Fruit fly (Drosophila melanogaster) whole organism, prepupa: ENCODE measurements around the gene Col4a1.

Experiments
- Blimp-1 ChIP-seq: fragments of 200-800 bp; sonication (Bioruptor generic); optimal IDR thresholded peaks from 3 replicates; lab custom pipeline; 2017; ENCODE audit warnings: missing biosample characterization, missing genetic modification characterization, mild to moderate bottlenecking, moderate library complexity, missing genetic modification reagents
- CG10631 ChIP-seq: fragments of 200-800 bp; sonication (Bioruptor generic); optimal IDR thresholded peaks from 2 replicates; lab custom pipeline; 2016; ENCODE audit warnings: missing biosample characterization, missing genetic modification characterization
- CG10669 ChIP-seq: fragments of 200-800 bp; sonication (Bioruptor generic); optimal IDR thresholded peaks from 3 replicates; lab custom pipeline; 2018; ENCODE audit warnings: missing biosample characterization, mild to moderate bottlenecking, missing genetic modification characterization, moderate library complexity
- CG11762 ChIP-seq: fragments of 200-800 bp; sonication (Bioruptor generic); optimal IDR thresholded peaks from 3 replicates; lab custom pipeline; 2016; ENCODE audit warnings: missing biosample characterization, missing genetic modification characterization; ENCODE audit not compliant: insufficient read depth
- CG11902 ChIP-seq: fragments of 200-800 bp; sonication (Bioruptor generic); optimal IDR thresholded peaks from 3 replicates; lab custom pipeline; 2016; ENCODE audit warnings: missing biosample characterization, missing genetic modification characterization
- CG1621 ChIP-seq: fragments of 200-800 bp; sonication (Bioruptor generic); optimal IDR thresholded peaks from 3 replicates; lab custom pipeline; 2018; ENCODE audit warnings: missing biosample characterization, mild to moderate bottlenecking, missing genetic modification characterization
- CG31627 ChIP-seq: fragments of 200-800 bp; sonication (Bioruptor generic); optimal IDR thresholded peaks from 3 replicates; lab custom pipeline; 2016; ENCODE audit warnings: missing biosample characterization, missing genetic modification characterization
- CG32006 ChIP-seq: fragments of 200-800 bp; sonication (Bioruptor generic); optimal IDR thresholded peaks from 3 replicates; lab custom pipeline; 2017; ENCODE audit warnings: missing biosample characterization, mild to moderate bottlenecking, missing genetic modification characterization
- CG34406 ChIP-seq: fragments of 200-800 bp; sonication (Bioruptor generic); optimal IDR thresholded peaks from 3 replicates; lab custom pipeline; 2016; ENCODE audit warnings: missing biosample characterization, missing genetic modification characterization
- CG3919 ChIP-seq: fragments of 200-800 bp; sonication (Bioruptor generic); optimal IDR thresholded peaks from 3 replicates; lab custom pipeline; 2016; ENCODE audit warnings: missing biosample characterization, missing genetic modification characterization
- CG4318 ChIP-seq: fragments of 200-800 bp; sonication (Bioruptor generic); optimal IDR thresholded peaks from 3 replicates; lab custom pipeline; 2017; ENCODE audit warnings: missing biosample characterization, mild to moderate bottlenecking, missing genetic modification characterization
- CG6163 ChIP-seq: fragments of 200-800 bp; sonication (Bioruptor generic); IDR thresholded peaks from 3 replicates; pipeline ENCODE4 v1.3.6; 2022; ENCODE audit warnings: missing biosample characterization, missing genetic modification characterization
- CG6792 ChIP-seq: fragments of 200-800 bp; sonication (Bioruptor generic); optimal IDR thresholded peaks from 3 replicates; lab custom pipeline; 2016; ENCODE audit warnings: missing biosample characterization, missing genetic modification characterization
- CG6854 ChIP-seq: fragments of 200-800 bp; sonication (Bioruptor generic); optimal IDR thresholded peaks from 2 replicates; lab custom pipeline; 2017; ENCODE audit warnings: missing biosample characterization, mild to moderate bottlenecking, missing genetic modification characterization
- CG8119 ChIP-seq: fragments of 200-800 bp; sonication (Bioruptor generic); IDR thresholded peaks from 3 replicates; pipeline ENCODE4 v1.3.6; 2022; ENCODE audit warnings: missing biosample characterization, missing genetic modification characterization
- CG8319 ChIP-seq: fragments of 200-800 bp; sonication (Bioruptor generic); optimal IDR thresholded peaks from 3 replicates; lab custom pipeline; 2016; ENCODE audit warnings: missing biosample characterization, missing genetic modification characterization
- Eip75B ChIP-seq: fragments of 200-800 bp; sonication (Bioruptor generic); optimal IDR thresholded peaks from 3 replicates; lab custom pipeline; 2016; ENCODE audit warnings: missing biosample characterization, missing genetic modification characterization
- Eip78C ChIP-seq: fragments of 200-800 bp; sonication (Bioruptor generic); peaks from one replicate; lab custom pipeline; 2016; ENCODE audit warnings: missing biosample characterization, missing genetic modification characterization
- Eip93F ChIP-seq: fragments of 200-800 bp; sonication (Bioruptor generic); optimal IDR thresholded peaks from 2 replicates; lab custom pipeline; 2016; ENCODE audit warnings: missing biosample characterization, mild to moderate bottlenecking, missing genetic modification characterization
- Ets21C ChIP-seq: fragments of 200-800 bp; sonication (Bioruptor generic); optimal IDR thresholded peaks from 3 replicates; lab custom pipeline; 2016; ENCODE audit warnings: missing biosample characterization, missing genetic modification characterization
- Ets96B ChIP-seq: fragments of 200-800 bp; optimal IDR thresholded peaks from 2 replicates; lab custom pipeline; 2019; ENCODE audit warnings: missing biosample characterization, mild to moderate bottlenecking, missing genetic modification characterization, moderate library complexity
- Gug ChIP-seq: fragments of 200-800 bp; sonication (Bioruptor generic); IDR thresholded peaks from 2 replicates; pipeline ENCODE4 v1.3.6; 2022; ENCODE audit warnings: missing biosample characterization, missing genetic modification characterization
- Hr39 ChIP-seq: fragments of 200-800 bp; sonication (Bioruptor generic); optimal IDR thresholded peaks from 2 replicates; lab custom pipeline; 2016; ENCODE audit warnings: missing biosample characterization, missing genetic modification characterization
- Hr4 ChIP-seq: fragments of 200-800 bp; sonication (Bioruptor generic); optimal IDR thresholded peaks from 3 replicates; lab custom pipeline; 2016; ENCODE audit warnings: missing biosample characterization, missing genetic modification characterization
- Lpt ChIP-seq: fragments of 200-800 bp; sonication (Bioruptor generic); optimal IDR thresholded peaks from 3 replicates; lab custom pipeline; 2016; ENCODE audit warnings: missing biosample characterization, missing genetic modification characterization
- OdsH ChIP-seq: fragments of 200-800 bp; sonication (Bioruptor generic); optimal IDR thresholded peaks from 3 replicates; lab custom pipeline; 2016; ENCODE audit warnings: missing biosample characterization, missing genetic modification characterization
- Smox ChIP-seq: fragments of 200-800 bp; sonication (Bioruptor generic); optimal IDR thresholded peaks from 3 replicates; lab custom pipeline; 2016; ENCODE audit warnings: missing biosample characterization, missing genetic modification characterization
- Sox102F ChIP-seq: fragments of 200-800 bp; sonication (Bioruptor generic); optimal IDR thresholded peaks from 2 replicates; lab custom pipeline; 2016; ENCODE audit warnings: missing biosample characterization, mild to moderate bottlenecking, missing genetic modification characterization
- Sox14 ChIP-seq: fragments of 200-800 bp; sonication (Bioruptor generic); optimal IDR thresholded peaks from 3 replicates; lab custom pipeline; 2016; ENCODE audit warnings: missing biosample characterization, missing genetic modification characterization
- Sox15 ChIP-seq: fragments of 200-800 bp; sonication (Bioruptor generic); optimal IDR thresholded peaks from 3 replicates; lab custom pipeline; 2016; ENCODE audit warnings: missing biosample characterization, missing genetic modification characterization
- achi ChIP-seq: fragments of 200-800 bp; sonication (Bioruptor generic); optimal IDR thresholded peaks from 3 replicates; lab custom pipeline; 2016; ENCODE audit warnings: missing biosample characterization, missing genetic modification characterization
- acj6 ChIP-seq: fragments of 200-800 bp; sonication (Bioruptor generic); optimal IDR thresholded peaks from 3 replicates; lab custom pipeline; 2016; ENCODE audit warnings: missing biosample characterization, missing genetic modification characterization
- cyc ChIP-seq: fragments of 200-800 bp; sonication (Bioruptor generic); optimal IDR thresholded peaks from 3 replicates; lab custom pipeline; 2016; ENCODE audit warnings: missing biosample characterization, missing genetic modification characterization
- dac ChIP-seq: fragments of 200-800 bp; sonication (Bioruptor generic); optimal IDR thresholded peaks from 2 replicates; lab custom pipeline; 2017; ENCODE audit warnings: missing biosample characterization, mild to moderate bottlenecking, missing genetic modification characterization
- eg ChIP-seq: fragments of 200-800 bp; sonication (Bioruptor generic); IDR thresholded peaks from 3 replicates; pipeline ENCODE4 v1.3.6; 2022; ENCODE audit warnings: missing biosample characterization, missing genetic modification characterization
- fd59A ChIP-seq: fragments of 200-800 bp; sonication (Bioruptor generic); optimal IDR thresholded peaks from 2 replicates; lab custom pipeline; 2017; ENCODE audit warnings: missing biosample characterization, mild to moderate bottlenecking, missing genetic modification characterization, missing genetic modification reagents
- fd85E ChIP-seq: fragments of 200-800 bp; sonication (Bioruptor generic); optimal IDR thresholded peaks from 3 replicates; lab custom pipeline; 2016; ENCODE audit warnings: missing biosample characterization, missing genetic modification characterization
- lz ChIP-seq: fragments of 200-800 bp; sonication (Bioruptor generic); optimal IDR thresholded peaks from 3 replicates; lab custom pipeline; 2016; ENCODE audit warnings: missing biosample characterization, missing genetic modification characterization
- net ChIP-seq: fragments of 200-800 bp; sonication (Bioruptor generic); optimal IDR thresholded peaks from 3 replicates; lab custom pipeline; 2016; ENCODE audit warnings: missing biosample characterization, missing genetic modification characterization
- pdm3 ChIP-seq: fragments of 200-800 bp; sonication (Bioruptor generic); optimal IDR thresholded peaks from 3 replicates; lab custom pipeline; 2016; ENCODE audit warnings: missing biosample characterization, missing genetic modification characterization
- salr ChIP-seq, 2 experiments: fragments of 200-800 bp; sonication (Bioruptor generic); optimal IDR thresholded peaks; 3 replicates each; lab custom pipeline; 2016 to 2018; ENCODE audit warnings: missing biosample characterization in 2 of 2, missing genetic modification characterization in 2 of 2, mild to moderate bottlenecking in 1 of 2
- spab ChIP-seq: fragments of 200-800 bp; sonication (Bioruptor generic); optimal IDR thresholded peaks from 2 replicates; lab custom pipeline; 2017; ENCODE audit warnings: missing biosample characterization, mild to moderate bottlenecking, missing genetic modification characterization, missing genetic modification reagents
- ss ChIP-seq, 2 experiments: fragments of 200-800 bp; sonication (Bioruptor generic); optimal IDR thresholded peaks; 2 replicates in 1 of 2; 3 replicates in 1 of 2; lab custom pipeline; 2017 to 2018; ENCODE audit warnings: mild to moderate bottlenecking in 2 of 2, missing biosample characterization in 2 of 2, missing genetic modification characterization in 2 of 2, moderate library complexity in 1 of 2
- svp ChIP-seq: fragments of 200-800 bp; sonication (Bioruptor generic); peaks from one replicate; lab custom pipeline; 2016; ENCODE audit warnings: missing biosample characterization, missing genetic modification characterization
- topi ChIP-seq: fragments of 200-800 bp; sonication (Bioruptor generic); optimal IDR thresholded peaks from 3 replicates; lab custom pipeline; 2016; ENCODE audit warnings: missing biosample characterization, missing genetic modification characterization

Gene Col4a1

DNA sequence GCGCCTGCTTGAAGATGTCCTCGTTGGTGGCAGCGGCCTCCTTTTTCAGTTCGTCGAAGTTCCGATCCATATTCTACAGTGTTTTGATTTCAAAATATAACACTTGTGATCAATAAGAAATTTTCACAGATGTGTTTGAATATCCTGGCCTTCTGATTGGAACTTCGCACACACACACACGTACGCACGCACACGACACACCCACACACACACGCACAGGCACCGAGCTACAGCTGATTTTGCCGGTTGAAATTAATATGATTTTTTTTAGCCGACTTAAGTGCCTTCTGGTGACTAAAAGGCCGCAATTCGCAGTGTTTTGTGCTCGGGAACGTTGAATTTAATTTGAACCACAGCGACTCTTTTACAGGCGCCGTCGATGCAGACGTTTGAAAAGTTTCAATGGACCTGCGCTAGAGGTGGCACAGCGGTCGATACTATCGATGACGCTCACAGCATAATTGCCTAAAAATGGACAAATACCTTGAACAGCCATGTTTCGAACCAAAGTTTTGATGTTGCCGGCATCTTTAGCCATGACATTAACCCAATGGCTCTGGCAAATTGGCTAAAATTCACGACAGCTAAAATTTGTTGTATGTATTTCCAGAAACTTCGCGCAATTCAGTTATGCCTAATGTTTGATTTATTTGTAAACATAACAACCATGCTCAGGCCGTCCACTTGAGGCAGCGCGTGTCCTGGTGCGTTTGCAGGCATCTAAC lies 19.9 kb upstream of the Col4a1 start, which contains the start of gene Rtnl1 (continued):
- TF ChIP-seq Eip75B (GFP tag; lab: Kevin White, UChicago) (no peak), CG32006 (GFP tag; lab: Kevin White, UChicago) (no peak), CG6792 (GFP tag; lab: Kevin White, UChicago) (no peak), CG31627 (no peak), CG6163 (GFP tag; lab: Robert Waterston, UW) (no peak), topi (GFP tag; lab: Kevin White, UChicago) (peak; percentile 12), Sox14 (GFP tag; lab: Kevin White, UChicago) (peak; percentile 23), acj6 (no peak), CG10631 (no peak), eg (GFP tag; lab: Robert Waterston, UW) (no peak), CG3919 (GFP tag; lab: Kevin White, UChicago) (peak; percentile 21), fd59A (no peak), Smox (GFP tag; lab: Kevin White, UChicago) (no peak), salr (GFP tag; optimal IDR thresholded peaks at IDR 0.05; lab: Kevin White, UChicago) (no peak), CG34406 (GFP tag; lab: Kevin White, UChicago) (no peak), CG8119 (no peak), Ets96B (tag; lab: Kevin White, UChicago) (no peak), CG8319 (no peak), CG11902 (no peak), lz (GFP tag; lab: Kevin White, UChicago) (peak; percentile 35), CG6854 (GFP tag; lab: Kevin White, UChicago) (peak; percentile 54), ss (GFP tag; optimal IDR thresholded peaks at IDR 0.05; lab: Kevin White, UChicago) (peak in 1 of 2 experiments; percentile 42), net (GFP tag; lab: Kevin White, UChicago) (no peak), CG4318 (GFP tag; lab: Kevin White, UChicago) (no peak)

dm6 chr2L:5010784-5011260 lies 18.6 kb upstream of the Col4a1 start, which contains the start of the genes CG31917, Tfb5 and SelT:
TSS of gene CG31917 (minus strand) at chr2L:5010834.
TSS of gene Tfb5 (minus strand) at chr2L:5010834.
TSS of gene SelT (plus strand) at chr2L:5010922.
- TF ChIP-seq Eip93F (GFP tag; lab: Kevin White, UChicago), result no peak
- peak; percentile 12; the same call in 1 of the 3 replicates for TF ChIP-seq CG6163 (GFP tag; lab: Robert Waterston, UW)
- TF ChIP-seq salr (GFP tag; optimal IDR thresholded peaks at IDR 0.05; lab: Kevin White, UChicago), result no peak
- TF ChIP-seq CG11762, result no peak
- TF ChIP-seq Lpt (GFP tag; lab: Kevin White, UChicago), result no peak
- no peak for TF ChIP-seq fd85E (GFP tag; lab: Kevin White, UChicago)
- TF ChIP-seq CG1621 (tag; lab: Kevin White, UChicago), result no peak
- no peak for TF ChIP-seq CG8119
- no peak for TF ChIP-seq CG10631
- TF ChIP-seq svp, result peak; percentile 86
- TF ChIP-seq topi (GFP tag; lab: Kevin White, UChicago), result peak; percentile 43
- TF ChIP-seq dac (GFP tag; lab: Kevin White, UChicago), result no peak
- TF ChIP-seq CG6854 (GFP tag; lab: Kevin White, UChicago), result no peak
- peak; percentile 65 for TF ChIP-seq lz (GFP tag; lab: Kevin White, UChicago)
- no peak for TF ChIP-seq OdsH (GFP tag; lab: Kevin White, UChicago)
- TF ChIP-seq Ets96B (tag; lab: Kevin White, UChicago), result peak; percentile 52
- TF ChIP-seq CG11902, result peak; percentile 1
- TF ChIP-seq Blimp-1, result no peak
- TF ChIP-seq CG6792 (GFP tag; lab: Kevin White, UChicago), result peak; percentile 42
- TF ChIP-seq eg (GFP tag; lab: Robert Waterston, UW), result peak; percentile 63; the same call in 2 of the 3 replicates
- no peak for TF ChIP-seq CG32006 (GFP tag; lab: Kevin White, UChicago)
- no peak for TF ChIP-seq Hr4 (GFP tag; lab: Kevin White, UChicago)
- TF ChIP-seq acj6, result peak; percentile 65
- no peak for TF ChIP-seq net (GFP tag; lab: Kevin White, UChicago)
- TF ChIP-seq Gug, result no peak
- TF ChIP-seq ss (GFP tag; optimal IDR thresholded peaks at IDR 0.05; lab: Kevin White, UChicago), result no peak
- TF ChIP-seq cyc (GFP tag; lab: Kevin White, UChicago), result peak; percentile 58
- TF ChIP-seq Ets21C (GFP tag; lab: Kevin White, UChicago), result peak; percentile 54
- peak; percentile 65 for TF ChIP-seq Hr39
- peak; percentile 59 for TF ChIP-seq Smox (GFP tag; lab: Kevin White, UChicago)
- no peak for TF ChIP-seq Eip78C (GFP tag; lab: Kevin White, UChicago)
- TF ChIP-seq pdm3 (GFP tag; lab: Kevin White, UChicago), result no peak
- no peak for TF ChIP-seq spab
- TF ChIP-seq achi (GFP tag; lab: Kevin White, UChicago), result peak; percentile 33
- no peak for TF ChIP-seq CG10669 (GFP tag; lab: Kevin White, UChicago)
- no peak for TF ChIP-seq CG3919 (GFP tag; lab: Kevin White, UChicago)
- TF ChIP-seq CG31627, result peak; percentile 58
- no peak for TF ChIP-seq Eip75B (GFP tag; lab: Kevin White, UChicago)
- TF ChIP-seq Sox15 (GFP tag; lab: Kevin White, UChicago), result peak; percentile 31
- TF ChIP-seq Sox102F (GFP tag; lab: Kevin White, UChicago), result no peak
- no peak for TF ChIP-seq fd59A
